Fruit fly (Drosophila melanogaster) whole organism, embryonic: ENCODE measurements around the gene Dh31.

Source experiments
- CG18764 ChIP-seq: fragments of 200-800 bp; sonication (Bioruptor generic); optimal IDR thresholded peaks from 3 replicates; lab custom pipeline; 2016; ENCODE audit warnings: missing biosample characterization, missing genetic modification characterization
- CG7372 ChIP-seq: fragments of 200-800 bp; sonication (Bioruptor generic); IDR thresholded peaks from 2 replicates; pipeline ENCODE4 v1.3.6; 2022; ENCODE audit warnings: missing biosample characterization, missing genetic modification characterization
- CG7839 ChIP-seq: fragments of 200-800 bp; sonication (Bioruptor generic); optimal IDR thresholded peaks from 3 replicates; lab custom pipeline; 2018; ENCODE audit warnings: missing biosample characterization, mild to moderate bottlenecking, missing genetic modification characterization, moderate library complexity
- CG7928 ChIP-seq: fragments of 200-800 bp; sonication (Bioruptor generic); optimal IDR thresholded peaks from 2 replicates; lab custom pipeline; 2017; ENCODE audit warnings: missing biosample characterization, mild to moderate bottlenecking, missing genetic modification characterization
- E2f1 ChIP-seq: fragments of 200-800 bp; sonication (Bioruptor generic); IDR thresholded peaks from 2 replicates; pipeline ENCODE4 v1.3.6; 2022; ENCODE audit warnings: missing biosample characterization, missing genetic modification characterization
- ERR ChIP-seq: fragments of 200-800 bp; sonication (Bioruptor generic); optimal IDR thresholded peaks from 2 replicates; lab custom pipeline; 2016; ENCODE audit warnings: missing biosample characterization, missing genetic modification characterization
- Xbp1 ChIP-seq: fragments of 200-800 bp; sonication (Bioruptor generic); optimal IDR thresholded peaks from 3 replicates; lab custom pipeline; 2016; ENCODE audit warnings: missing biosample characterization, mild to moderate bottlenecking, missing genetic modification characterization
- bigmax ChIP-seq: fragments of 200-800 bp; sonication (Bioruptor generic); optimal IDR thresholded peaks from 2 replicates; lab custom pipeline; 2018; ENCODE audit warnings: missing biosample characterization, mild to moderate bottlenecking, missing genetic modification characterization
- caup ChIP-seq: fragments of 200-800 bp; sonication (Bioruptor generic); optimal IDR thresholded peaks from 3 replicates; lab custom pipeline; 2017; ENCODE audit warnings: missing biosample characterization, mild to moderate bottlenecking, missing genetic modification characterization, moderate library complexity; ENCODE audit not compliant: severe bottlenecking
- kay ChIP-seq: fragments of 200-800 bp; sonication (Bioruptor generic); optimal IDR thresholded peaks from 2 replicates; lab custom pipeline; 2016; ENCODE audit warnings: missing biosample characterization, missing genetic modification characterization
- pzg ChIP-seq: fragments of 200-800 bp; sonication (Bioruptor generic); optimal IDR thresholded peaks from 3 replicates; lab custom pipeline; 2018; ENCODE audit warnings: missing biosample characterization, mild to moderate bottlenecking, missing genetic modification characterization, moderate library complexity

- peak; percentile 59 for TF ChIP-seq pzg
- TF ChIP-seq CG7928 (GFP tag; lab: Kevin White, UChicago): peak; percentile 37
- TF ChIP-seq kay (GFP tag; lab: Kevin White, UChicago): peak; percentile 56
- TF ChIP-seq CG18764 (GFP tag; lab: Kevin White, UChicago): peak; percentile 16
- TF ChIP-seq caup (GFP tag; lab: Kevin White, UChicago): peak; percentile 21
- TF ChIP-seq ERR: no peak
- peak; percentile 64 for TF ChIP-seq Xbp1 (GFP tag; lab: Kevin White, UChicago)
- peak; percentile 35; the same call in 1 of the 2 replicates for TF ChIP-seq E2f1 (GFP tag; lab: Robert Waterston, UW)
- TF ChIP-seq bigmax (GFP tag; lab: Kevin White, UChicago): no peak
- peak; percentile 28; the same call in 1 of the 2 replicates for TF ChIP-seq CG7372 (GFP tag; lab: Robert Waterston, UW)
- peak; percentile 79 for TF ChIP-seq CG7839 (tag; lab: Kevin White, UChicago)
These were observed 42.5 kb downstream of the Dh31 start, which contains the start of gene prg for dm6 chr2L:8464107-8464582.
